Worm (Caenorhabditis elegans): Measurements from ENCODE around the gene C46C11.3.
A peak's percentile ranks its signal among the peaks of the same experiment; 100 is the strongest.

- TF ChIP-seq ceh-82 (tag; optimal IDR thresholded peaks at IDR 0.05) (no peak), unc-39 (tag; optimal IDR thresholded peaks at IDR 0.05) (no peak), ceh-28 (tag; optimal IDR thresholded peaks at IDR 0.05) (no peak), snpc-4 (tag; optimal IDR thresholded peaks at IDR 0.05) (no peak), ztf-4 (tag; optimal IDR thresholded peaks at IDR 0.05) (no peak), nfya-1 (tag; optimal IDR thresholded peaks at IDR 0.05; ENCODE audit: insufficient read depth) (peak; percentile 7), nhr-28 (tag; optimal IDR thresholded peaks at IDR 0.05) (no peak), fkh-10 (GFP tag; optimal IDR thresholded peaks at IDR 0.05) (no peak)
Observed at ce11 chrX:4576272-4576671, 45.9 kb upstream of the C46C11.3 start.

All from whole organism, L3 larva.